Worm (Caenorhabditis elegans) whole organism, L1 larva: ENCODE results near the gene T28B11.1.
A peak's percentile ranks its signal among the peaks of the same experiment; 100 is the strongest.

Experiments
- C04F5.9 ChIP-seq: sonication (generic microtip); optimal IDR thresholded peaks from 2 replicates; lab custom pipeline; 2016; ENCODE audit warnings: missing genetic modification characterization, missing compliant biosample characterization
- aly-2 ChIP-seq: fragments of 150-350 bp; optimal IDR thresholded peaks from 2 replicates; lab custom pipeline; 2014; ENCODE audit warnings: missing biosample characterization, missing genetic modification characterization
- blmp-1 ChIP-seq: fragments of 150-350 bp; optimal IDR thresholded peaks from 2 replicates; lab custom pipeline; 2014; ENCODE audit warnings: missing biosample characterization, missing genetic modification characterization
- ceh-63 ChIP-seq: fragments of 200-800 bp; sonication (Bioruptor generic); optimal IDR thresholded peaks from 2 replicates; lab custom pipeline; 2018; ENCODE audit warnings: mild to moderate bottlenecking, missing genetic modification characterization, missing compliant biosample characterization
- ceh-8 ChIP-seq: fragments of 200-800 bp; sonication (Bioruptor generic); optimal IDR thresholded peaks from 2 replicates; lab custom pipeline; 2018; ENCODE audit warnings: mild to moderate bottlenecking, missing genetic modification characterization, moderate library complexity, missing compliant biosample characterization
- dpl-1 ChIP-seq, 3 experiments: fragments of 150-350 bp in 2 of 3; sonication (generic microtip) in 1 of 3; optimal IDR thresholded peaks; 2 replicates each; lab custom pipeline; 2014 to 2017; ENCODE audit warnings: missing biosample characterization in 3 of 3, missing genetic modification characterization in 3 of 3, missing genetic modification reagents in 3 of 3
- dsc-1 ChIP-seq: sonication (generic microtip); optimal IDR thresholded peaks from 2 replicates; lab custom pipeline; 2016; ENCODE audit warnings: mild to moderate bottlenecking, missing genetic modification characterization, missing compliant biosample characterization
- efl-1 ChIP-seq, 4 experiments: fragments of 150-350 bp; optimal IDR thresholded peaks in 3 of 4; peaks in 1 of 4; 1 replicate in 1 of 4; 2 replicates in 3 of 4; lab custom pipeline; 2014; ENCODE audit warnings: missing biosample characterization in 2 of 4, missing genetic modification characterization in 2 of 4, missing genetic modification reagents in 2 of 4
- egl-27 ChIP-seq, 2 experiments: fragments of 150-350 bp in 1 of 2; sonication (generic microtip); optimal IDR thresholded peaks; 3 replicates each; lab custom pipeline; 2017 to 2018; ENCODE audit warnings: missing biosample characterization in 2 of 2, missing genetic modification characterization in 2 of 2, missing genetic modification reagents in 2 of 2
- elt-2 ChIP-seq: sonication (generic microtip); optimal IDR thresholded peaks from 2 replicates; lab custom pipeline; 2016; ENCODE audit warnings: missing genetic modification characterization, mild to moderate bottlenecking, inconsistent platforms, missing compliant biosample characterization, missing genetic modification reagents
- elt-3 ChIP-seq, 6 experiments: fragments of 150-350 bp in 1 of 6; sonication (generic microtip); optimal IDR thresholded peaks; 2 replicates each; lab custom pipeline; 2017 to 2018; ENCODE audit warnings: missing biosample characterization in 6 of 6, missing genetic modification characterization in 6 of 6, inconsistent platforms in 1 of 6
- ets-5 ChIP-seq: fragments of 200-800 bp; sonication (Bioruptor generic); IDR thresholded peaks from 2 replicates; pipeline ENCODE4 v1.3.6; 2022; ENCODE audit warnings: missing genetic modification characterization, missing compliant biosample characterization
- fkh-10 ChIP-seq: sonication (generic microtip); optimal IDR thresholded peaks from 2 replicates; lab custom pipeline; 2017; ENCODE audit warnings: missing biosample characterization, missing genetic modification reagents, missing genetic modification characterization
- fkh-4 ChIP-seq: sonication (generic microtip); optimal IDR thresholded peaks from 2 replicates; lab custom pipeline; 2016; ENCODE audit warnings: missing compliant biosample characterization, missing genetic modification characterization, borderline replicate concordance
- grh-1 ChIP-seq: fragments of 200-800 bp; sonication (Bioruptor generic); IDR thresholded peaks from 2 replicates; pipeline ENCODE4 v1.3.6; 2022; ENCODE audit warnings: missing genetic modification reagents, missing genetic modification characterization, missing compliant biosample characterization
- hpl-2 ChIP-seq: fragments of 150-350 bp; optimal IDR thresholded peaks from 2 replicates; lab custom pipeline; 2014; ENCODE audit warnings: missing biosample characterization, missing genetic modification reagents, missing genetic modification characterization
- jun-1 ChIP-seq: fragments of 150-350 bp; optimal IDR thresholded peaks from 2 replicates; lab custom pipeline; 2014; ENCODE audit warnings: missing biosample characterization, missing genetic modification reagents, missing genetic modification characterization
- lin-13 ChIP-seq: fragments of 150-350 bp; optimal IDR thresholded peaks from 2 replicates; lab custom pipeline; 2014; ENCODE audit warnings: missing biosample characterization, missing genetic modification reagents, missing genetic modification characterization
- lin-14 ChIP-seq: fragments of 200-800 bp; sonication (Bioruptor generic); optimal IDR thresholded peaks from 2 replicates; lab custom pipeline; 2018; ENCODE audit warnings: mild to moderate bottlenecking, missing genetic modification characterization, moderate library complexity, missing compliant biosample characterization
- lin-35 ChIP-seq, 2 experiments: fragments of 150-350 bp; optimal IDR thresholded peaks; 2 replicates each; lab custom pipeline; 2014; ENCODE audit warnings: missing biosample characterization in 2 of 2, missing genetic modification characterization in 2 of 2, missing genetic modification reagents in 2 of 2
- lir-3 ChIP-seq: sonication (generic microtip); optimal IDR thresholded peaks from 2 replicates; lab custom pipeline; 2016; ENCODE audit warnings: mild to moderate bottlenecking, missing genetic modification characterization, moderate library complexity, missing compliant biosample characterization; ENCODE audit not compliant: poor library complexity
- lsy-2 ChIP-seq, 2 experiments: fragments of 150-350 bp; optimal IDR thresholded peaks; 2 replicates each; lab custom pipeline; 2014; ENCODE audit warnings: missing biosample characterization in 2 of 2, missing genetic modification characterization in 2 of 2
- mab-9 ChIP-seq: fragments of 200-800 bp; sonication (Bioruptor generic); IDR thresholded peaks from 2 replicates; pipeline ENCODE4 v1.3.6; 2022; ENCODE audit warnings: missing genetic modification reagents, missing genetic modification characterization, missing compliant biosample characterization
- mdl-1 ChIP-seq, 2 experiments: fragments of 150-350 bp; optimal IDR thresholded peaks; 2 replicates each; lab custom pipeline; 2014 to 2017; ENCODE audit warnings: missing biosample characterization in 2 of 2, missing genetic modification characterization in 2 of 2, inconsistent platforms in 1 of 2
- mep-1 ChIP-seq: fragments of 150-350 bp; optimal IDR thresholded peaks from 2 replicates; lab custom pipeline; 2014; ENCODE audit warnings: missing biosample characterization, missing genetic modification characterization
- nhr-12 ChIP-seq: sonication (generic microtip); optimal IDR thresholded peaks from 2 replicates; lab custom pipeline; 2017; ENCODE audit warnings: missing biosample characterization, missing genetic modification characterization
- nhr-19 ChIP-seq: fragments of 200-800 bp; sonication (Bioruptor generic); conservative IDR thresholded peaks from 2 replicates; pipeline ENCODE4 v1.3.6; 2022; ENCODE audit warnings: missing genetic modification characterization, missing compliant biosample characterization
- nhr-20 ChIP-seq: sonication (generic microtip); optimal IDR thresholded peaks from 2 replicates; lab custom pipeline; 2016; ENCODE audit warnings: mild to moderate bottlenecking, missing genetic modification characterization, missing compliant biosample characterization
- nhr-237 ChIP-seq: fragments of 150-350 bp; optimal IDR thresholded peaks from 2 replicates; lab custom pipeline; 2014; ENCODE audit warnings: missing biosample characterization, missing genetic modification characterization
- nhr-47 ChIP-seq: sonication (generic microtip); optimal IDR thresholded peaks from 2 replicates; lab custom pipeline; 2016; ENCODE audit warnings: mild to moderate bottlenecking, missing genetic modification characterization, moderate library complexity, missing compliant biosample characterization
- nhr-71 ChIP-seq: sonication (generic microtip); optimal IDR thresholded peaks from 2 replicates; lab custom pipeline; 2016; ENCODE audit warnings: mild to moderate bottlenecking, missing genetic modification characterization, moderate library complexity, missing compliant biosample characterization
- nhr-76 ChIP-seq: sonication (generic microtip); optimal IDR thresholded peaks from 2 replicates; lab custom pipeline; 2017; ENCODE audit warnings: missing biosample characterization, missing genetic modification characterization
- nhr-77 ChIP-seq: fragments of 150-350 bp; optimal IDR thresholded peaks from 2 replicates; lab custom pipeline; 2014; ENCODE audit warnings: missing biosample characterization, missing genetic modification characterization
- nhr-85 ChIP-seq: sonication (generic microtip); peaks from one replicate; lab custom pipeline; 2016; ENCODE audit warnings: missing genetic modification characterization, inconsistent platforms, missing compliant biosample characterization
- nhr-90 ChIP-seq: sonication (generic microtip); optimal IDR thresholded peaks from 2 replicates; lab custom pipeline; 2016; ENCODE audit warnings: mild to moderate bottlenecking, missing genetic modification characterization, missing compliant biosample characterization; ENCODE audit not compliant: poor library complexity
- pag-3 ChIP-seq: sonication (generic microtip); optimal IDR thresholded peaks from 2 replicates; lab custom pipeline; 2017; ENCODE audit warnings: missing genetic modification characterization, mild to moderate bottlenecking, missing compliant biosample characterization, antibody characterized with exemption, borderline replicate concordance; ENCODE audit not compliant: insufficient read depth
- pax-3 ChIP-seq: fragments of 200-800 bp; sonication (Bioruptor generic); optimal IDR thresholded peaks from 2 replicates; lab custom pipeline; 2018; ENCODE audit warnings: mild to moderate bottlenecking, missing genetic modification characterization, moderate library complexity, missing compliant biosample characterization
- pqm-1 ChIP-seq: sonication (generic microtip); optimal IDR thresholded peaks from 3 replicates; lab custom pipeline; 2017; ENCODE audit warnings: missing biosample characterization, missing genetic modification characterization
- skn-1 ChIP-seq: fragments of 150-350 bp; optimal IDR thresholded peaks from 2 replicates; lab custom pipeline; 2014; ENCODE audit warnings: missing biosample characterization, missing genetic modification characterization
- snu-23 ChIP-seq: sonication (generic microtip); optimal IDR thresholded peaks from 2 replicates; lab custom pipeline; 2016; ENCODE audit warnings: missing genetic modification characterization, missing compliant biosample characterization
- sptf-1 ChIP-seq: fragments of 150-350 bp; optimal IDR thresholded peaks from 2 replicates; lab custom pipeline; 2014; ENCODE audit warnings: missing biosample characterization, missing genetic modification characterization
- tbx-2 ChIP-seq: sonication (generic microtip); optimal IDR thresholded peaks from 2 replicates; lab custom pipeline; 2016; ENCODE audit warnings: missing genetic modification characterization, missing compliant biosample characterization
- tlp-1 ChIP-seq: fragments of 150-350 bp; optimal IDR thresholded peaks from 2 replicates; lab custom pipeline; 2014; ENCODE audit warnings: missing biosample characterization, missing genetic modification characterization
- unc-130 ChIP-seq: fragments of 150-350 bp; optimal IDR thresholded peaks from 2 replicates; lab custom pipeline; 2017; ENCODE audit warnings: missing biosample characterization, missing genetic modification characterization, inconsistent platforms
- unc-30 ChIP-seq: sonication (generic microtip); optimal IDR thresholded peaks from 2 replicates; lab custom pipeline; 2017; ENCODE audit warnings: missing biosample characterization, missing genetic modification characterization
- unc-86 ChIP-seq: sonication (generic microtip); optimal IDR thresholded peaks from 2 replicates; lab custom pipeline; 2016; ENCODE audit warnings: missing genetic modification characterization, missing compliant biosample characterization
- vab-15 ChIP-seq: sonication (generic microtip); optimal IDR thresholded peaks from 2 replicates; lab custom pipeline; 2017; ENCODE audit warnings: missing genotype, mild to moderate bottlenecking, missing genetic modification characterization, missing compliant biosample characterization
- zip-4 ChIP-seq: fragments of 200-800 bp; sonication (Bioruptor generic); optimal IDR thresholded peaks from 2 replicates; lab custom pipeline; 2018; ENCODE audit warnings: mild to moderate bottlenecking, missing genetic modification characterization, moderate library complexity, missing compliant biosample characterization
- ztf-4 ChIP-seq: fragments of 150-350 bp; optimal IDR thresholded peaks from 2 replicates; lab custom pipeline; 2014; ENCODE audit warnings: missing biosample characterization, missing genetic modification characterization

Gene T28B11.1

DNA sequence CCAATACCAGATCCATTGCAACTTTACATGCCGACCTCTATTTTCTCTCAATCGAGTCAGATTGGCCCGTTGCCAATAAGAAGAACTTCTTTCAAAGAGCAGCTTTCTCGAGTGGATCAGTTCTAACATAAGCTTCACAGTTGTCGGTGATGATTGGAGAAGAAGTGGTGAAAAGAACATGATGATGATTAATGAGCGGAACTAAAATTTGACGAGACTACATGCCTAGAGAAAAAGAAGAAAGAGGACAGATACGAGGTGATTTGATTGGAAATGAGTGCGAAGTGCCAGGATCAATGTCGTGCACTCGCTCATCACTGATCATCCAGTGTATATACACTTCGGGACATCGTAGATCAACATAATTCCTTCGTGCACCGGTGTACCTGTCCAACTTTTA, 4.6 kb downstream of the T28B11.1 start (continued):
- TF ChIP-seq pag-3 (tag; lab: Kevin White, UChicago) = no peak
- TF ChIP-seq dsc-1 (tag; lab: Kevin White, UChicago) = no peak
- no peak for TF ChIP-seq nhr-47

DNA sequence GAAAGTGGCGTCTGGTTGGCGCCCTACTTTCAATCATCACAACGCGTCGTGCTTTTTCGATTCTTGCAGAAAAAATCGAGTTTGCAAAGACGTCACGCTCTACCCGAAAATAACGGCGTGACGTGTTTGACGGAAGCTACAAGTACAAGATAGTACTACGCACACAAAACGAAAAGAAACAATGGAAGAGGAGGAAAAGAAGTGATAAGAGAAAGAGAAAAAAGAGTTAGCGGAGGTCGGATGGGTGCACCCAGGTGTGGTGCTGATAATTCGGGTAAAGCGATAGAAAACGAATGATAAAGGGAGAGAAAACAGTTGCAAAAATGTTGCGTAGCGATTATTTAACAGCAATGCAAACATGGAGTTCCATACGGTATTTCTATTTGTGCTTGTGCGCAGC, 5.5 kb downstream of the T28B11.1 start:
- TF ChIP-seq nhr-76 (no peak), unc-30 (tag; lab: Kevin White, UChicago) (no peak), nhr-20 (tag; lab: Kevin White, UChicago) (peak; percentile 78), unc-130 (tag; lab: Kevin White, UChicago) (no peak), nhr-77 (tag; lab: Kevin White, UChicago) (peak; percentile 46), ceh-8 (GFP tag; lab: Kevin White, UChicago) (no peak), aly-2 (tag; lab: Kevin White, UChicago) (no peak), fkh-4 (no peak), snu-23 (peak; percentile 11), nhr-19 (GFP tag; lab: Robert Waterston, UW) (0 out of 2 replicates have a peak, but pooled peaks have one; percentile 6), lin-13 (GFP tag; lab: Kevin White, UChicago) (no peak), nhr-71 (tag; lab: Kevin White, UChicago) (peak; percentile 64), lin-35 (GFP tag; optimal IDR thresholded peaks at IDR 0.05; lab: Kevin White, UChicago) (peak in 1 of 2 experiments; percentile 39), skn-1 (tag; lab: Kevin White, UChicago) (no peak), nhr-90 (tag; lab: Kevin White, UChicago) (peak; percentile 19), efl-1 (optimal IDR thresholded peaks at IDR 0.05; lab: Kevin White, UChicago) (no peak), efl-1 (GFP tag; optimal IDR thresholded peaks at IDR 0.05 in 1 of 2; lab: Kevin White, UChicago) (peak in 1 of 2 experiments; percentile 91), ets-5 (no peak), nhr-85 (peak; percentile 73), sptf-1 (no peak), dpl-1 (GFP tag; optimal IDR thresholded peaks at IDR 0.05; lab: Kevin White, UChicago) (peak in 1 of 3 experiments; percentile 1), pqm-1 (tag; lab: Kevin White, UChicago) (no peak), egl-27 (tag; optimal IDR thresholded peaks at IDR 0.05; lab: Kevin White, UChicago) (no peak), nhr-237 (tag; lab: Kevin White, UChicago) (no peak), mdl-1 (tag; optimal IDR thresholded peaks at IDR 0.05; lab: Kevin White, UChicago) (peak in 1 of 2 experiments; percentile 70), lsy-2 (tag; optimal IDR thresholded peaks at IDR 0.05; lab: Kevin White, UChicago) (peak in 1 of 2 experiments; percentile 7), pag-3 (tag; lab: Kevin White, UChicago) (no peak), zip-4 (no peak), unc-86 (tag; lab: Kevin White, UChicago) (no peak), blmp-1 (tag; lab: Kevin White, UChicago) (peak; percentile 64), mep-1 (tag; lab: Kevin White, UChicago) (no peak), pax-3 (tag; lab: Kevin White, UChicago) (no peak), mab-9 (GFP tag; lab: Robert Waterston, UW) (no peak), fkh-10 (GFP tag; lab: Kevin White, UChicago) (no peak), ztf-4 (no peak), tbx-2 (tag; lab: Kevin White, UChicago) (peak; percentile 70), hpl-2 (GFP tag; lab: Kevin White, UChicago) (no peak), elt-2 (tag; lab: Kevin White, UChicago) (peak; percentile 96), nhr-12 (tag; lab: Kevin White, UChicago) (no peak), lir-3 (tag; lab: Kevin White, UChicago) (no peak), ceh-63 (no peak), C04F5.9 (no peak), vab-15 (tag; lab: Kevin White, UChicago) (no peak), jun-1 (tag; lab: Kevin White, UChicago) (peak; percentile 53), tlp-1 (tag; lab: Kevin White, UChicago) (no peak), dsc-1 (tag; lab: Kevin White, UChicago) (no peak), lin-14 (GFP tag; lab: Kevin White, UChicago) (peak; percentile 63), grh-1 (GFP tag; lab: Robert Waterston, UW) (no peak), elt-3 (tag; optimal IDR thresholded peaks at IDR 0.05; lab: Kevin White, UChicago) (peak in 1 of 6 experiments; percentile 23)
